Worm (Caenorhabditis elegans): ENCODE data around the gene tag-276.

The tag-276 gene

DNA sequence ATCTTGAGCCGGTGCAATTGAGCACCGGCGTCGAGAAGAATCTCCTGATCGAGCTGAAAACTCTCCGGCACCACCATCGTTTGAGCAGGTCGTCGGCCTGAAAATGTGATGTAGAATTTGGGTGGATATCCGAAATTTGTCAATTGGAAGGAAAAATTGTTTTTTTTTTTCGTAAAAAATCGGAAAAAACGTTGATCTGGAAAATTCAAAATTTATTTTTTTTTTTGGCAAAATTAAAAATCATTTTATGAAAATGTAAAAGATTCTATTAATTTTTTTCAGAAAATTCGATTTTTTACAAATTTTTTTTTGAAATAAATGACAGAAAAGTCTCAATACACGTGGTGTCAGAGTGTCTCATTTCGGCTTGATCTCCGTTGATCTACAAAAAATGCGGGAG is 17.2 kb upstream of the tag-276 start, which contains the start of gene tric-1B.1:
Gene tric-1B.1 (minus strand): TSS at position 101 of the 400 bp plus-strand sequence.
- TF ChIP-seq ama-1 (optimal IDR thresholded peaks at IDR 0.05) (no peak), ama-1 (GFP tag; optimal IDR thresholded peaks at IDR 0.05) (no peak), hrde-1 (tag; optimal IDR thresholded peaks at IDR 0.05; ENCODE audit: borderline replicate concordance) (no peak), ceh-79 (tag; optimal IDR thresholded peaks at IDR 0.05) (no peak), ztf-25 (GFP tag; IDR thresholded peaks at IDR 0.05) (no peak), hsf-1 (GFP tag; IDR thresholded peaks at IDR 0.05) (no peak), ztf-22 (GFP tag; optimal IDR thresholded peaks at IDR 0.05) (no peak), cebp-1 (GFP tag; IDR thresholded peaks at IDR 0.05) (no peak), cebp-1 (tag; optimal IDR thresholded peaks at IDR 0.05) (no peak), nhr-27 (tag; optimal IDR thresholded peaks at IDR 0.05) (no peak), ccch-3 (GFP tag; optimal IDR thresholded peaks at IDR 0.05) (no peak), mes-4 (tag; optimal IDR thresholded peaks at IDR 0.05) (no peak), snpc-3.4 (tag; optimal IDR thresholded peaks at IDR 0.05) (no peak), nhr-120 (GFP tag; IDR thresholded peaks at IDR 0.05) (no peak), Y53G8AR.9 (GFP tag; conservative IDR thresholded peaks at IDR 0.05) (no peak), B0261.1 (tag; optimal IDR thresholded peaks at IDR 0.05) (no peak), ztf-6 (GFP tag; IDR thresholded peaks at IDR 0.05) (no peak), F39B2.1 (GFP tag; IDR thresholded peaks at IDR 0.05) (no peak)

DNA sequence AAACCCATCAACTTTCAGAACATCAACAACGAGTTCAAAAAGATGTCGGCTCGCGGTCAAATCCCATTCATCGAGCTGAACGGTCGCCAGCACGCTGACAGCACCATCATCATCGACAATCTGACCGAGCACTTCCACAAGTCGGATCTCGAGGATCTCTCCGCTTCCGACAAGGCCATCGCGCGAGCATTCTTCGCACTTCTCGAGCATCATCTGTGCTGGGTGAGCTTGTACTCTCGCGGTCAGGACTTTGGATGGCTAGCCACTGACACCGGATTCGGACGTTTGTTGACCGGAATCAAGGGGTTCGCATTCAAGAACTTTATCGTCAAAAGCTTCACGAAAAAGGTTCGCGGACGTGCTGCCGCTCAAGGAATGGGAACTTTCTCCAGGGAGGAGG is 15.9 kb upstream of the tag-276 start:
- no peak for TF ChIP-seq pha-4 (tag; optimal IDR thresholded peaks at IDR 0.05)
- peak; percentile 66 for TF ChIP-seq zfh-2 (GFP tag; conservative IDR thresholded peaks at IDR 0.05)
- TF ChIP-seq rpc-1 (optimal IDR thresholded peaks at IDR 0.05): no peak
- TF ChIP-seq rpc-1 (tag; optimal IDR thresholded peaks at IDR 0.05): no peak
- TF ChIP-seq lsy-27 (tag; optimal IDR thresholded peaks at IDR 0.05; ENCODE audit: borderline replicate concordance, insufficient read depth): no peak

ce11 chrII:12263971-12264554 is 15.1 kb upstream of the tag-276 start, which contains the start of gene faxc-1:
Gene faxc-1 (plus strand): TSS chrII:12264192.
- TF ChIP-seq gei-17 (GFP tag; optimal IDR thresholded peaks at IDR 0.05): no peak
- no peak for TF ChIP-seq let-526 (GFP tag; IDR thresholded peaks at IDR 0.05)
- TF ChIP-seq nhr-27 (tag; optimal IDR thresholded peaks at IDR 0.05): no peak
- no peak for TF ChIP-seq egrh-3 (GFP tag; IDR thresholded peaks at IDR 0.05)
- TF ChIP-seq nhr-179 (tag; optimal IDR thresholded peaks at IDR 0.05): no peak
- no peak for TF ChIP-seq C17E4.6 (GFP tag; IDR thresholded peaks at IDR 0.05)
- TF ChIP-seq hmg-1.2 (GFP tag; IDR thresholded peaks at IDR 0.05): no peak
- no peak for TF ChIP-seq Y53F4B.3 (GFP tag; IDR thresholded peaks at IDR 0.05)
- no peak for TF ChIP-seq ceh-27 (GFP tag; optimal IDR thresholded peaks at IDR 0.05)
- no peak for TF ChIP-seq F33H1.4 (GFP tag; IDR thresholded peaks at IDR 0.05)
- TF ChIP-seq rpc-1 (optimal IDR thresholded peaks at IDR 0.05): no peak
- TF ChIP-seq rpc-1 (tag; optimal IDR thresholded peaks at IDR 0.05): no peak
- TF ChIP-seq snpc-1.1 (tag; optimal IDR thresholded peaks at IDR 0.05; ENCODE audit: insufficient read depth): no peak
- no peak for TF ChIP-seq athp-1 (tag; optimal IDR thresholded peaks at IDR 0.05)
- no peak for TF ChIP-seq ama-1 (optimal IDR thresholded peaks at IDR 0.05)
- TF ChIP-seq ama-1 (GFP tag; optimal IDR thresholded peaks at IDR 0.05): no peak
- TF ChIP-seq Y56A3A.18 (GFP tag; IDR thresholded peaks at IDR 0.05): no peak
- TF ChIP-seq zim-3 (tag; optimal IDR thresholded peaks at IDR 0.05): no peak

All from whole organism, young adult.